Comparison of ENCODE assay signal across 4 fruit fly cellular contexts in the genomic region with DNA sequence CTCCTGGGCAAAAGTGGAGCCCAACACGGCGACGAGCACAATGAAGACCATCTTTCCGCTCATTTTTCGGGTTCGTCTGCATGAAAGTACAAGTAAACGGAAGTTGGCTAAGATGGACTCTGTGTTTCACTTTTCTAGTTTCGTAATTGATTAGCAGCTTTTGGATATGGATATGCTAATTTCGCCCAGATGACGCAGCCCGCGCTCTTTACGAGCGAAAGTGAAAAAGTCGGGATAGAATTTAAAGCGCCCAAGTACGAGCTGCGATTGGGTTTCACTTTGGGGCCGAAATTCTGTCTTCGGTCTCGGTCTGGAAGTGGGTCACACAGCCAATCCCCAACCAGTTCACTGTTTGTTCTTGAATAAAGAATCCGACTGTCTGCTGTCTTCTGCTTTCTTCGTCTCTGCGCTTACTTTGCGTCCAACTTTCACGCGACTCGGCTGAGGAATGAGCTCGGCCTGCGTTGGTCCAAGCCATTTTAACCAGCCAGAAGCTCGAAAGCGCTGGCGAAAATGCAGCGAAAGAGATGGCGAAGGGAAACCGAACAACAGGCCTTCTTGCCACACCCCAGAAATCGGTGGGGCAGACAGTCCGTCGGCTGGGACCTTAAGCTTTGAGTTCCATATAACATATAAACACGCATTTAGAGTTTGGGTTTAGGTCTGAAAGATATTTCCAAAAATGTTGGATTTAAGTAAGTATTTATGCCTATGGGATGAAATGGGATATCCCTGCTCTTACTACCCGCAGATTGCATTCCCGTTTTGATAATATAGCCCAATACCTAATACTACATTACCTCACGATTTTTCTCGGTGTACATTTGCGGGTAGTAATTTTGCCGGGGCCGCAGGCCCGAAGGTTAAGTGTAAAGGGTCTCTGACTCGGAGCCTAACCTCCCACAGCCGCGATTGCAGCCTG.
TF ChIP-seq lines count a peak whose summit lies in the region.

A gene (minus strand): TSS at position 454 of the 922 bp plus-strand sequence.

- TF ChIP-seq CTCF in whole organism, embryonic (GFP tag; optimal IDR thresholded peaks at IDR 0.05; lab: Kevin White, UChicago) = no peak

TF ChIP-seq in whole organism, embryonic, 481 proteins besides CTCF, POLR2A, EP300 and RAD21 (continues in another document):
- TF ChIP-seq Xrp1 (GFP tag; IDR thresholded peaks at IDR 0.05; lab: Robert Waterston, UW) (peak; percentile 12; the same call in 1 of the 2 replicates), CG2202 (tag; optimal IDR thresholded peaks at IDR 0.05; lab: Kevin White, UChicago) (no peak), lab (GFP tag; optimal IDR thresholded peaks at IDR 0.05; lab: Kevin White, UChicago) (no peak), CG1603 (tag; optimal IDR thresholded peaks at IDR 0.05; lab: Kevin White, UChicago) (peak; percentile 34), NfI (GFP tag; optimal IDR thresholded peaks at IDR 0.05; lab: Kevin White, UChicago) (no peak), Dbx (GFP tag; IDR thresholded peaks at IDR 0.05; lab: Robert Waterston, UW) (no peak), Med (GFP tag; lab: Kevin White, UChicago) (peak; percentile 43), sens (GFP tag; lab: Kevin White, UChicago) (peak; percentile 78), CG18011 (GFP tag; optimal IDR thresholded peaks at IDR 0.05; lab: Kevin White, UChicago) (no peak), nerfin-1 (tag; optimal IDR thresholded peaks at IDR 0.05; lab: Kevin White, UChicago) (no peak), dmrt11E (tag; optimal IDR thresholded peaks at IDR 0.05; lab: Kevin White, UChicago) (no peak), CG11504 (tag; optimal IDR thresholded peaks at IDR 0.05; lab: Kevin White, UChicago) (peak; percentile 10), ci (GFP tag; IDR thresholded peaks at IDR 0.05; lab: Robert Waterston, UW) (0 out of 3 replicates have a peak, but pooled peaks have one; percentile 33), bsh (GFP tag; optimal IDR thresholded peaks at IDR 0.05; lab: Kevin White, UChicago) (peak in 1 of 2 experiments; percentile 28), CG16863 (GFP tag; optimal IDR thresholded peaks at IDR 0.05; lab: Kevin White, UChicago) (no peak), Deaf1 (tag; optimal IDR thresholded peaks at IDR 0.05; lab: Kevin White, UChicago) (peak; percentile 19), CG4854 (GFP tag; optimal IDR thresholded peaks at IDR 0.05; lab: Kevin White, UChicago) (no peak), ATbp (GFP tag; optimal IDR thresholded peaks at IDR 0.05; lab: Kevin White, UChicago) (peak; percentile 21), cato (GFP tag; optimal IDR thresholded peaks at IDR 0.05; lab: Kevin White, UChicago; ENCODE audit: borderline replicate concordance) (no peak), klu (GFP tag; IDR thresholded peaks at IDR 0.05; lab: Robert Waterston, UW) (no peak)

TF ChIP-seq in whole organism, prepupa, 60 proteins besides CTCF, POLR2A, EP300 and RAD21 (continues in another document):
- TF ChIP-seq net (GFP tag; optimal IDR thresholded peaks at IDR 0.05; lab: Kevin White, UChicago) (peak; percentile 41), acj6 (GFP tag; optimal IDR thresholded peaks at IDR 0.05; lab: Kevin White, UChicago) (peak; percentile 49), Hr4 (GFP tag; optimal IDR thresholded peaks at IDR 0.05; lab: Kevin White, UChicago) (no peak), CG11294 (GFP tag; IDR thresholded peaks at IDR 0.05; lab: Robert Waterston, UW) (no peak), CG10669 (GFP tag; optimal IDR thresholded peaks at IDR 0.05; lab: Kevin White, UChicago) (peak; percentile 21), CG6276 (GFP tag; optimal IDR thresholded peaks at IDR 0.05; lab: Kevin White, UChicago) (no peak), CG32006 (GFP tag; optimal IDR thresholded peaks at IDR 0.05; lab: Kevin White, UChicago) (peak; percentile 39), Eip75B (GFP tag; optimal IDR thresholded peaks at IDR 0.05; lab: Kevin White, UChicago) (peak; percentile 59), dac (GFP tag; optimal IDR thresholded peaks at IDR 0.05; lab: Kevin White, UChicago) (no peak), Met (GFP tag; optimal IDR thresholded peaks at IDR 0.05; lab: Kevin White, UChicago) (peak; percentile 79), Hr39 (GFP tag; optimal IDR thresholded peaks at IDR 0.05; lab: Kevin White, UChicago) (peak; percentile 57), CG8319 (GFP tag; optimal IDR thresholded peaks at IDR 0.05; lab: Kevin White, UChicago) (peak; percentile 38), CG3032 (tag; optimal IDR thresholded peaks at IDR 0.05; lab: Kevin White, UChicago) (peak; percentile 11), Eip93F (GFP tag; optimal IDR thresholded peaks at IDR 0.05; lab: Kevin White, UChicago) (no peak), CG31627 (GFP tag; optimal IDR thresholded peaks at IDR 0.05; lab: Kevin White, UChicago) (peak; percentile 71), eg (GFP tag; IDR thresholded peaks at IDR 0.05; lab: Robert Waterston, UW) (0 out of 3 replicates have a peak, but pooled peaks have one; percentile 27), CG6792 (GFP tag; optimal IDR thresholded peaks at IDR 0.05; lab: Kevin White, UChicago) (peak; percentile 54), OdsH (GFP tag; optimal IDR thresholded peaks at IDR 0.05; lab: Kevin White, UChicago) (peak; percentile 46), lz (GFP tag; optimal IDR thresholded peaks at IDR 0.05; lab: Kevin White, UChicago) (peak; percentile 76), CG3919 (GFP tag; optimal IDR thresholded peaks at IDR 0.05; lab: Kevin White, UChicago) (peak; percentile 68)

TF ChIP-seq in whole organism, pupa, 21 proteins besides CTCF, POLR2A, EP300 and RAD21:
- TF ChIP-seq fd96Ca (GFP tag; IDR thresholded peaks at IDR 0.05; lab: Robert Waterston, UW) (no peak), CG17806 (tag; optimal IDR thresholded peaks at IDR 0.05; lab: Kevin White, UChicago) (peak; percentile 37), CG32121 (GFP tag; IDR thresholded peaks at IDR 0.05; lab: Robert Waterston, UW) (no peak), Pif1A (GFP tag; optimal IDR thresholded peaks at IDR 0.05; lab: Kevin White, UChicago) (peak; percentile 50), CG34367 (tag; optimal IDR thresholded peaks at IDR 0.05; lab: Kevin White, UChicago) (peak; percentile 20), EcR (GFP tag; optimal IDR thresholded peaks at IDR 0.05; lab: Kevin White, UChicago) (peak; percentile 43), CG13204 (GFP tag; optimal IDR thresholded peaks at IDR 0.05; lab: Kevin White, UChicago) (no peak), CG4496 (GFP tag; IDR thresholded peaks at IDR 0.05; lab: Robert Waterston, UW) (0 out of 3 replicates have a peak, but pooled peaks have one; percentile 32), Pif1B (GFP tag; optimal IDR thresholded peaks at IDR 0.05; lab: Kevin White, UChicago) (peak; percentile 35), CG8301 (tag; optimal IDR thresholded peaks at IDR 0.05; lab: Kevin White, UChicago) (peak; percentile 28), rn (GFP tag; IDR thresholded peaks at IDR 0.05; lab: Robert Waterston, UW) (no peak), CG14655 (GFP tag; optimal IDR thresholded peaks at IDR 0.05; lab: Kevin White, UChicago) (peak; percentile 8), CG8159 (tag; optimal IDR thresholded peaks at IDR 0.05; lab: Kevin White, UChicago) (peak; percentile 44), Snoo (tag; optimal IDR thresholded peaks at IDR 0.05; lab: Kevin White, UChicago) (peak; percentile 60), CG9948 (tag; optimal IDR thresholded peaks at IDR 0.05; lab: Kevin White, UChicago) (no peak), CG15710 (tag; optimal IDR thresholded peaks at IDR 0.05; lab: Kevin White, UChicago) (peak; percentile 34)

TF ChIP-seq in whole organism, wandering third instar larva, 38 proteins besides CTCF, POLR2A, EP300 and RAD21:
- TF ChIP-seq Vsx2 (GFP tag; optimal IDR thresholded peaks at IDR 0.05; lab: Kevin White, UChicago; ENCODE audit: partially characterized antibody) = no peak
- peak; percentile 20 for TF ChIP-seq rgr (GFP tag; optimal IDR thresholded peaks at IDR 0.05; lab: Kevin White, UChicago)
- peak; percentile 53 for TF ChIP-seq psq (GFP tag; optimal IDR thresholded peaks at IDR 0.05; lab: Kevin White, UChicago)
- peak; percentile 11 for TF ChIP-seq br (GFP tag; optimal IDR thresholded peaks at IDR 0.05; lab: Kevin White, UChicago)
- no peak for TF ChIP-seq Jra (GFP tag; optimal IDR thresholded peaks at IDR 0.05; lab: Kevin White, UChicago)
- TF ChIP-seq Myc (optimal IDR thresholded peaks at IDR 0.05; lab: Kevin White, UChicago) = no peak
- TF ChIP-seq woc (GFP tag; optimal IDR thresholded peaks at IDR 0.05; lab: Kevin White, UChicago) = peak; percentile 28
- peak; percentile 22 for TF ChIP-seq HLH106 (tag; optimal IDR thresholded peaks at IDR 0.05; lab: Kevin White, UChicago)
- TF ChIP-seq foxo (GFP tag; optimal IDR thresholded peaks at IDR 0.05; lab: Kevin White, UChicago) = peak in 1 of 2 experiments; percentile 45
- no peak for TF ChIP-seq dl (GFP tag; optimal IDR thresholded peaks at IDR 0.05; lab: Kevin White, UChicago; ENCODE audit: insufficient read depth in 1 of 2, partially characterized antibody in 2 of 2)
- TF ChIP-seq fru (GFP tag; optimal IDR thresholded peaks at IDR 0.05; lab: Kevin White, UChicago) = peak; percentile 57
- no peak for TF ChIP-seq tai (GFP tag; optimal IDR thresholded peaks at IDR 0.05; lab: Kevin White, UChicago)
- TF ChIP-seq ey (GFP tag; optimal IDR thresholded peaks at IDR 0.05; lab: Kevin White, UChicago) = peak; percentile 25
- TF ChIP-seq OdsH (GFP tag; optimal IDR thresholded peaks at IDR 0.05; lab: Kevin White, UChicago) = peak; percentile 19
- TF ChIP-seq h (GFP tag; optimal IDR thresholded peaks at IDR 0.05; lab: Kevin White, UChicago) = peak; percentile 49
- no peak for TF ChIP-seq brk (GFP tag; optimal IDR thresholded peaks at IDR 0.05; lab: Kevin White, UChicago)
- peak; percentile 14 for TF ChIP-seq Sp1 (GFP tag; optimal IDR thresholded peaks at IDR 0.05; lab: Kevin White, UChicago)
TF ChIP-seq in whole organism, wandering third instar larva: peak in this region for 11.
